Fruit fly (Drosophila melanogaster) whole organism, pupa: Measurements from ENCODE around the gene Cp7Fc.

Experiments
- CG10348 ChIP-seq: fragments of 200-800 bp; sonication (Bioruptor generic); IDR thresholded peaks from 2 replicates; pipeline ENCODE4 v1.3.6; 2022; ENCODE audit warnings: missing biosample characterization, missing genetic modification characterization
- CG12605 ChIP-seq: fragments of 200-800 bp; sonication (Bioruptor generic); IDR thresholded peaks from 2 replicates; pipeline ENCODE4 v1.3.6; 2022; ENCODE audit warnings: missing biosample characterization, missing genetic modification characterization
- CG13204 ChIP-seq: fragments of 200-800 bp; sonication (Bioruptor generic); optimal IDR thresholded peaks from 2 replicates; lab custom pipeline; 2018; ENCODE audit warnings: missing biosample characterization, mild to moderate bottlenecking, missing genetic modification characterization, moderate library complexity
- CG14655 ChIP-seq: fragments of 200-800 bp; sonication (Bioruptor generic); optimal IDR thresholded peaks from 3 replicates; lab custom pipeline; 2017; ENCODE audit warnings: mild to moderate bottlenecking, missing biosample characterization, missing genetic modification reagents, missing genetic modification characterization
- CG15710 ChIP-seq: fragments of 200-800 bp; sonication (Bioruptor generic); optimal IDR thresholded peaks from 2 replicates; lab custom pipeline; 2018; ENCODE audit warnings: missing biosample characterization, mild to moderate bottlenecking, missing genetic modification characterization, moderate library complexity
- CG17806 ChIP-seq: fragments of 200-800 bp; sonication (Bioruptor generic); optimal IDR thresholded peaks from 2 replicates; lab custom pipeline; 2018; ENCODE audit warnings: missing biosample characterization, mild to moderate bottlenecking, missing genetic modification characterization, moderate library complexity
- CG32121 ChIP-seq: fragments of 200-800 bp; sonication (Bioruptor generic); IDR thresholded peaks from 2 replicates; pipeline ENCODE4 v1.3.6; 2022; ENCODE audit warnings: missing biosample characterization, missing genetic modification characterization
- CG34367 ChIP-seq: fragments of 200-800 bp; sonication (Bioruptor generic); optimal IDR thresholded peaks from 2 replicates; lab custom pipeline; 2018; ENCODE audit warnings: missing biosample characterization, mild to moderate bottlenecking, missing genetic modification characterization
- CG4496 ChIP-seq: fragments of 200-800 bp; sonication (Bioruptor generic); IDR thresholded peaks from 3 replicates; pipeline ENCODE4 v1.3.6; 2022; ENCODE audit warnings: missing biosample characterization, missing genetic modification characterization
- CG8159 ChIP-seq: fragments of 200-800 bp; sonication (Bioruptor generic); optimal IDR thresholded peaks from 3 replicates; lab custom pipeline; 2018; ENCODE audit warnings: missing biosample characterization, mild to moderate bottlenecking, missing genetic modification characterization, moderate library complexity
- CG8301 ChIP-seq: fragments of 200-800 bp; sonication (Bioruptor generic); optimal IDR thresholded peaks from 2 replicates; lab custom pipeline; 2018; ENCODE audit warnings: missing biosample characterization, mild to moderate bottlenecking, missing genetic modification characterization
- CG9948 ChIP-seq: fragments of 200-800 bp; sonication (Bioruptor generic); optimal IDR thresholded peaks from 2 replicates; lab custom pipeline; 2018; ENCODE audit warnings: missing biosample characterization, mild to moderate bottlenecking, missing genetic modification characterization, moderate library complexity
- D1 ChIP-seq: fragments of 200-800 bp; sonication (Bioruptor generic); optimal IDR thresholded peaks from 2 replicates; lab custom pipeline; 2018; ENCODE audit warnings: missing biosample characterization, mild to moderate bottlenecking, missing genetic modification characterization, moderate library complexity
- EcR ChIP-seq: fragments of 200-800 bp; sonication (Bioruptor generic); optimal IDR thresholded peaks from 3 replicates; lab custom pipeline; 2019; ENCODE audit warnings: missing biosample characterization, missing genetic modification characterization, mild to moderate bottlenecking, moderate library complexity, missing genetic modification reagents
- Ets98B ChIP-seq: fragments of 200-800 bp; sonication (Bioruptor generic); IDR thresholded peaks from 2 replicates; pipeline ENCODE4 v1.3.6; 2022; ENCODE audit warnings: missing biosample characterization, missing genetic modification characterization
- Pif1A ChIP-seq: fragments of 200-800 bp; sonication (Bioruptor generic); optimal IDR thresholded peaks from 3 replicates; lab custom pipeline; 2016; ENCODE audit warnings: missing biosample characterization, missing genetic modification characterization
- Pif1B ChIP-seq: fragments of 200-800 bp; sonication (Bioruptor generic); optimal IDR thresholded peaks from 3 replicates; lab custom pipeline; 2016; ENCODE audit warnings: missing biosample characterization, missing genetic modification characterization
- Snoo ChIP-seq: fragments of 200-800 bp; sonication (Bioruptor generic); optimal IDR thresholded peaks from 3 replicates; lab custom pipeline; 2017; ENCODE audit warnings: missing biosample characterization, mild to moderate bottlenecking, missing genetic modification characterization, inconsistent platforms
- fd96Ca ChIP-seq: fragments of 200-800 bp; sonication (Bioruptor generic); IDR thresholded peaks from 3 replicates; pipeline ENCODE4 v1.3.6; 2022; ENCODE audit warnings: missing biosample characterization, missing genetic modification characterization
- gl ChIP-seq: fragments of 200-800 bp; sonication (Bioruptor generic); optimal IDR thresholded peaks from 2 replicates; lab custom pipeline; 2018; ENCODE audit warnings: missing biosample characterization, mild to moderate bottlenecking, missing genetic modification characterization
- rn ChIP-seq: fragments of 200-800 bp; sonication (Bioruptor generic); IDR thresholded peaks from 2 replicates; pipeline ENCODE4 v1.3.6; 2022; ENCODE audit warnings: missing biosample characterization, missing genetic modification characterization

Gene Cp7Fc

DNA sequence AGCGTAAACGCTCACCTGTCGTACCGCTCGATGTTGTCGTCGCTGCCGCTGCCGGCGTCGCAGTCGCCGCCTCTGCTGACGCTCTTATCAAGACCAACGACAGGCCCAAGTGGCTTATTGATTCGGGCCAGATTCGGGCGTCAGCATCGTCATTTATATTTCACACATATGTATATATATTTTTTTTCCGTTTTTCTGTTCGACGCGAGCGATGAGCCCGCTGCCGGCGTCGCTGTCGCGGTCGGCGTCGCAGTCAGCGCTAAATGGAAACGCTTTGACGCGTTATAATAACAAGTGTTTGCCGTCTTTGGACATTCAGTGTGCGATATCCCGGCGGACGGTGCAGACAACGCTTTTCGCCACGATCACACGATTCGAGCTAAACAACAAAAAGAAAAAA is 25.1 kb downstream of the Cp7Fc start:
- TF ChIP-seq CG4496 (no peak), CG14655 (GFP tag; lab: Kevin White, UChicago) (no peak), D1 (tag; lab: Kevin White, UChicago) (no peak), CG17806 (no peak), Snoo (tag; lab: Kevin White, UChicago) (no peak), CG10348 (GFP tag; lab: Robert Waterston, UW) (no peak), Ets98B (GFP tag; lab: Robert Waterston, UW) (no peak), Pif1B (no peak), CG8159 (tag; lab: Kevin White, UChicago) (no peak), CG32121 (GFP tag; lab: Robert Waterston, UW) (no peak)
- TF ChIP-seq, all 21 proteins: peak for 0

dm6 chrX:8505023-8505604 is 28.2 kb downstream of the Cp7Fc start:
- TF ChIP-seq Snoo (tag; lab: Kevin White, UChicago): no peak
- no peak for TF ChIP-seq CG8159 (tag; lab: Kevin White, UChicago)
- no peak for TF ChIP-seq CG34367 (tag; lab: Kevin White, UChicago)
- TF ChIP-seq gl (tag; lab: Kevin White, UChicago): no peak
- TF ChIP-seq CG12605 (GFP tag; lab: Robert Waterston, UW): no peak
- no peak for TF ChIP-seq CG15710 (tag; lab: Kevin White, UChicago)
- TF ChIP-seq rn (GFP tag; lab: Robert Waterston, UW): no peak
- no peak for TF ChIP-seq CG9948 (tag; lab: Kevin White, UChicago)
- no peak for TF ChIP-seq fd96Ca
- TF ChIP-seq CG32121 (GFP tag; lab: Robert Waterston, UW): no peak
- TF ChIP-seq Pif1B: no peak
- no peak for TF ChIP-seq EcR (GFP tag; lab: Kevin White, UChicago)
- no peak for TF ChIP-seq CG10348 (GFP tag; lab: Robert Waterston, UW)
- TF ChIP-seq Pif1A (GFP tag; lab: Kevin White, UChicago): no peak
- TF ChIP-seq CG14655 (GFP tag; lab: Kevin White, UChicago): no peak
- no peak for TF ChIP-seq D1 (tag; lab: Kevin White, UChicago)

- TF ChIP-seq CG10348 (GFP tag; lab: Robert Waterston, UW) (no peak), CG8159 (tag; lab: Kevin White, UChicago) (no peak), CG13204 (GFP tag; lab: Kevin White, UChicago) (no peak), gl (tag; lab: Kevin White, UChicago) (no peak), Pif1A (GFP tag; lab: Kevin White, UChicago) (peak; percentile 1)
- TF ChIP-seq, all 21 proteins: peak for 1
These were observed 33.8 kb downstream of the Cp7Fc start for dm6 chrX:8510731-8511130.

DNA sequence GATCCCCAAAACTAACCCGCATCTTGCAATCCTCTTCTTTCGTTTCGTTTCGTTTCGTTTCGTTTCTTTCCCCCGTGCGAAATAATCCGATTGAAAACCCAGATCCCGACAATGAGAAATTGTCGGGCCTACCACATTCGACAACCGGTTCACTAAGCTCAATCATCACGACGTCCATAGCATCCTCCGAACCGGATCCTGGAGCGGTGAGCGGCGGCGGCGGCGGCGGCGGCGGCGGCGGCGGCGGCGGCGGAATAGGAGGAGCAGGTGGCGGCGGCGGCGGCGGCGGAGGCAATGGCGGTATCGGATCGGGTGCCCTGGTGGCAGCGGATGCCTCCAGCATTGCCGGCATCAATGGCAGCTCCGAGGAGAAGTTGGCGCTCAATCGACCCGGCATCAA is 35.3 kb downstream of the Cp7Fc start:
- TF ChIP-seq CG8159 (tag; lab: Kevin White, UChicago): no peak
- peak; percentile 72 for TF ChIP-seq CG13204 (GFP tag; lab: Kevin White, UChicago)

DNA sequence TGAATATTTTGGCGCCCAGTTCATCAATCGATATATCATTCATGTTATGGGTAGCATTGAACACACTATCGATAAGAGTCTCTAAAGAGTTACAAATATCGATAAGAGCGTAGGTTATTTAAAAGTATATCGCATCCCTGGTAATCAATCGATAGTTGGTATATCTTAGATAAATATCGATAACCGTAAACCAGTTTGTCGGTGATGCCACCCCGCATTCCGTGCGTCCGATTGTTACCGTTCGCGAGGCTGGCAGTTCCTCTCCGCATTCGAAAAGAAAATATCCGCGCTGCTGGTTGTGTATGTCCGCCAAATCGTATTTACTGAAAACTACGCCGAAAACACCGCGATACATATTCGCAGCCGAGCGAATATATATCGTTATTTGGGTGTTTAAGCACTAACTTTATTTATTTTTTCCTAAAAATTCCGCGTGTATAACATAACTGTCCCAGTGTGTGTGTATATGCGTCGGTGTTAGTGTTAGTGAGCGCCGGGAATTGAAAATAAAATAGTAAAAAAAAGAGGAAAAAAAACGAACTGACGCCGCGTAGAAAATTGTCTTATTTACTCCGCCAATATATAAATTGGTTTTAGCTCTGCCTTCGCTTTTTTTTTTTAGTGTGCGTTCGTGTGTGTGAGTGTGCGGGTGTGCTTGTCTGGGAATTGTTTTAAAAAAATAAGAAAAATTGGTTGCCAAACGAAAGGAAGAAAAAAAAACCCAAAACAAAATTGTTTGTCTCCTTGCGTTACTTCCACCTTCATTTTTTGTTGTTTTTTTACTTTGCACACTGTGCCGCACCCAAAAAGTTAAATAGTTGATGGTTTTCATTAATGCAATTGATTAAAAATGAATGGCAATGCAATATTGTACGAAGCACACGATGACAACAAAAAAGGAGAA is 40.5 kb downstream of the Cp7Fc start, which contains the start of gene Nrg:
Gene Nrg (plus strand): TSS at position 253 of the 904 bp plus-strand sequence.
- TF ChIP-seq CG34367 (tag; lab: Kevin White, UChicago) (no peak), CG12605 (GFP tag; lab: Robert Waterston, UW) (no peak), CG17806 (no peak), CG32121 (GFP tag; lab: Robert Waterston, UW) (peak; percentile 50), CG15710 (tag; lab: Kevin White, UChicago) (no peak), EcR (GFP tag; lab: Kevin White, UChicago) (no peak), CG4496 (0 out of 3 replicates have a peak, but pooled peaks have one; percentile 51), Snoo (tag; lab: Kevin White, UChicago) (no peak), rn (GFP tag; lab: Robert Waterston, UW) (no peak), Pif1A (GFP tag; lab: Kevin White, UChicago) (peak; percentile 47), CG13204 (GFP tag; lab: Kevin White, UChicago) (no peak), CG8301 (no peak), CG14655 (GFP tag; lab: Kevin White, UChicago) (no peak), Pif1B (no peak), Ets98B (GFP tag; lab: Robert Waterston, UW) (no peak; the same call in 1 of the 2 replicates), D1 (tag; lab: Kevin White, UChicago) (peak; percentile 26), fd96Ca (peak; percentile 27; the same call in 1 of the 3 replicates), CG9948 (tag; lab: Kevin White, UChicago) (peak; percentile 1), gl (tag; lab: Kevin White, UChicago) (no peak), CG8159 (tag; lab: Kevin White, UChicago) (no peak), CG10348 (GFP tag; lab: Robert Waterston, UW) (no peak)
